Fruit fly (Drosophila melanogaster) whole organism, embryonic: Measurements from ENCODE around the gene CG9928.

Source experiments
- Atf-2 ChIP-seq: fragments of 200-800 bp; sonication (Bioruptor generic); optimal IDR thresholded peaks from 2 replicates; lab custom pipeline; 2016; ENCODE audit warnings: missing biosample characterization, missing genetic modification characterization
- Awh ChIP-seq: fragments of 200-800 bp; sonication (Bioruptor generic); IDR thresholded peaks from 2 replicates; pipeline ENCODE4, ENCODE4 v1.3.6; 2022; ENCODE audit warnings: missing biosample characterization, missing genetic modification characterization
- Bdp1 ChIP-seq: fragments of 200-800 bp; sonication (Bioruptor generic); optimal IDR thresholded peaks from 3 replicates; lab custom pipeline; 2016; ENCODE audit warnings: missing biosample characterization, missing genetic modification characterization
- Bgb ChIP-seq: fragments of 200-800 bp; sonication (Bioruptor generic); IDR thresholded peaks from 2 replicates; pipeline ENCODE4 v1.3.6; 2022; ENCODE audit warnings: missing biosample characterization, missing genetic modification characterization; ENCODE audit not compliant: partially characterized antibody
- CG10267 ChIP-seq: fragments of 200-800 bp; sonication (Bioruptor generic); optimal IDR thresholded peaks from 2 replicates; lab custom pipeline; 2018; ENCODE audit warnings: missing biosample characterization, mild to moderate bottlenecking, missing genetic modification characterization, moderate library complexity
- CG10274 ChIP-seq: fragments of 200-800 bp; sonication (Bioruptor generic); optimal IDR thresholded peaks from 3 replicates; lab custom pipeline; 2017; ENCODE audit warnings: missing biosample characterization, mild to moderate bottlenecking, missing genetic modification characterization
- CG10366 ChIP-seq: fragments of 200-800 bp; sonication (Bioruptor generic); IDR thresholded peaks from 2 replicates; pipeline ENCODE4 v1.3.6; 2022; ENCODE audit warnings: missing biosample characterization, missing genetic modification characterization
- CG10543 ChIP-seq: fragments of 200-800 bp; sonication (Bioruptor generic); optimal IDR thresholded peaks from 3 replicates; lab custom pipeline; 2017; ENCODE audit warnings: missing biosample characterization, mild to moderate bottlenecking, missing genetic modification characterization, moderate library complexity
- CG11398 ChIP-seq: fragments of 200-800 bp; sonication (Bioruptor generic); optimal IDR thresholded peaks from 2 replicates; lab custom pipeline; 2016; ENCODE audit warnings: missing biosample characterization, missing genetic modification characterization
- CG11696 ChIP-seq: fragments of 200-800 bp; sonication (Bioruptor generic); IDR thresholded peaks from 2 replicates; pipeline ENCODE4 v1.3.6; 2022; ENCODE audit warnings: missing biosample characterization, missing genetic modification characterization
- CG12769 ChIP-seq: fragments of 200-800 bp; sonication (Bioruptor generic); optimal IDR thresholded peaks from 2 replicates; lab custom pipeline; 2019; ENCODE audit warnings: missing biosample characterization, mild to moderate bottlenecking, missing genetic modification characterization, moderate library complexity
- CG13624 ChIP-seq: fragments of 200-800 bp; sonication (Bioruptor generic); optimal IDR thresholded peaks from 2 replicates; lab custom pipeline; 2016; ENCODE audit warnings: missing biosample characterization, missing genetic modification characterization
- CG14860 ChIP-seq: fragments of 200-800 bp; sonication (Bioruptor generic); IDR thresholded peaks from 3 replicates; pipeline ENCODE4 v1.3.6; 2022; ENCODE audit warnings: missing biosample characterization, missing genetic modification characterization; ENCODE audit not compliant: partially characterized antibody
- CG15011 ChIP-seq: fragments of 200-800 bp; sonication (Bioruptor generic); optimal IDR thresholded peaks from 3 replicates; lab custom pipeline; 2018; ENCODE audit warnings: missing biosample characterization, mild to moderate bottlenecking, missing genetic modification characterization
- CG1792 ChIP-seq: fragments of 200-800 bp; sonication (Bioruptor generic); optimal IDR thresholded peaks from 2 replicates; lab custom pipeline; 2016; ENCODE audit warnings: missing biosample characterization, missing genetic modification characterization
- CG18764 ChIP-seq: fragments of 200-800 bp; sonication (Bioruptor generic); optimal IDR thresholded peaks from 3 replicates; lab custom pipeline; 2016; ENCODE audit warnings: missing biosample characterization, missing genetic modification characterization
- CG32772 ChIP-seq: fragments of 200-800 bp; sonication (Bioruptor generic); IDR thresholded peaks from 2 replicates; pipeline ENCODE4 v1.3.6; 2022; ENCODE audit warnings: missing biosample characterization, missing genetic modification characterization
- CG4328 ChIP-seq: fragments of 200-800 bp; sonication (Bioruptor generic); optimal IDR thresholded peaks from 3 replicates; lab custom pipeline; 2017; ENCODE audit warnings: missing biosample characterization, missing genetic modification reagents, missing genetic modification characterization
- CG4424 ChIP-seq: fragments of 200-800 bp; sonication (Bioruptor generic); optimal IDR thresholded peaks from 3 replicates; lab custom pipeline; 2016; ENCODE audit warnings: missing biosample characterization, missing genetic modification characterization
- CG7745 ChIP-seq: fragments of 200-800 bp; sonication (Bioruptor generic); optimal IDR thresholded peaks from 2 replicates; lab custom pipeline; 2018; ENCODE audit warnings: missing biosample characterization, mild to moderate bottlenecking, missing genetic modification characterization, moderate library complexity
- CG8089 ChIP-seq: fragments of 200-800 bp; sonication (Bioruptor generic); optimal IDR thresholded peaks from 3 replicates; lab custom pipeline; 2016; ENCODE audit warnings: missing biosample characterization, missing genetic modification characterization
- D19A ChIP-seq: fragments of 200-800 bp; optimal IDR thresholded peaks from 3 replicates; lab custom pipeline; 2019; ENCODE audit warnings: missing biosample characterization, mild to moderate bottlenecking, missing genetic modification characterization, moderate library complexity
- Dek ChIP-seq: fragments of 200-800 bp; sonication (Bioruptor generic); optimal IDR thresholded peaks from 3 replicates; lab custom pipeline; 2019; ENCODE audit warnings: missing biosample characterization, mild to moderate bottlenecking, missing genetic modification characterization, moderate library complexity
- Dref ChIP-seq: fragments of 200-800 bp; sonication (Bioruptor generic); IDR thresholded peaks from 2 replicates; pipeline ENCODE4 v1.3.6; 2022; ENCODE audit warnings: missing biosample characterization, missing genetic modification characterization
- Ets97D ChIP-seq: fragments of 200-800 bp; sonication (Bioruptor generic); optimal IDR thresholded peaks from 3 replicates; lab custom pipeline; 2016; ENCODE audit warnings: missing biosample characterization, missing genetic modification characterization
- HmgZ ChIP-seq: fragments of 200-800 bp; sonication (Bioruptor generic); optimal IDR thresholded peaks from 2 replicates; lab custom pipeline; 2018; ENCODE audit warnings: missing biosample characterization, mild to moderate bottlenecking, missing genetic modification characterization
- NFAT ChIP-seq: fragments of 200-800 bp; sonication (Bioruptor generic); IDR thresholded peaks from 2 replicates; pipeline ENCODE4 v1.3.6; 2022; ENCODE audit warnings: missing biosample characterization, missing genetic modification characterization
- NK7.1 ChIP-seq: fragments of 200-800 bp; sonication (Bioruptor generic); optimal IDR thresholded peaks from 3 replicates; lab custom pipeline; 2016; ENCODE audit warnings: missing biosample characterization, missing genetic modification characterization
- Sry-δ ChIP-seq: fragments of 200-800 bp; sonication (Bioruptor generic); optimal IDR thresholded peaks from 2 replicates; lab custom pipeline; 2016; ENCODE audit warnings: missing biosample characterization, missing genetic modification characterization
- Vsx1 ChIP-seq: fragments of 200-800 bp; sonication (Bioruptor generic); optimal IDR thresholded peaks from 2 replicates; lab custom pipeline; 2017; ENCODE audit warnings: missing biosample characterization, mild to moderate bottlenecking, missing genetic modification characterization, missing genetic modification reagents
- ac ChIP-seq: fragments of 200-800 bp; sonication (Bioruptor generic); optimal IDR thresholded peaks from 3 replicates; lab custom pipeline; 2017; ENCODE audit warnings: missing biosample characterization, mild to moderate bottlenecking, missing genetic modification characterization
- chinmo ChIP-seq: fragments of 200-800 bp; sonication (Bioruptor generic); IDR thresholded peaks from 4 replicates; pipeline ENCODE4 v1.3.6; 2022; ENCODE audit warnings: missing biosample characterization, missing genetic modification characterization; ENCODE audit not compliant: partially characterized antibody
- da ChIP-seq: fragments of 200-800 bp; sonication (Bioruptor generic); optimal IDR thresholded peaks from 2 replicates; lab custom pipeline; 2016; ENCODE audit warnings: missing biosample characterization, missing genetic modification characterization
- dysf ChIP-seq: fragments of 200-800 bp; sonication (Bioruptor generic); IDR thresholded peaks from 3 replicates; pipeline ENCODE4 v1.3.6; 2022; ENCODE audit warnings: missing biosample characterization, missing genetic modification characterization
- emc ChIP-seq: fragments of 200-800 bp; sonication (Bioruptor generic); optimal IDR thresholded peaks from 2 replicates; lab custom pipeline; 2016; ENCODE audit warnings: missing biosample characterization, missing genetic modification characterization
- fd96Cb ChIP-seq: fragments of 200-800 bp; sonication (Bioruptor generic); optimal IDR thresholded peaks from 2 replicates; lab custom pipeline; 2018; ENCODE audit warnings: missing biosample characterization, mild to moderate bottlenecking, missing genetic modification characterization, moderate library complexity
- ftz-f1 ChIP-seq: fragments of 200-800 bp; sonication (Bioruptor generic); optimal IDR thresholded peaks from 2 replicates; lab custom pipeline; 2016; ENCODE audit warnings: missing biosample characterization, missing genetic modification characterization
- gce ChIP-seq: fragments of 200-800 bp; sonication (Bioruptor generic); IDR thresholded peaks from 3 replicates; pipeline ENCODE4 v1.3.6; 2022; ENCODE audit warnings: missing biosample characterization, missing genetic modification characterization
- gcm2 ChIP-seq: fragments of 200-800 bp; sonication (Bioruptor generic); optimal IDR thresholded peaks from 2 replicates; lab custom pipeline; 2016; ENCODE audit warnings: missing biosample characterization, missing genetic modification characterization
- knrl ChIP-seq: fragments of 200-800 bp; sonication (Bioruptor generic); IDR thresholded peaks from 3 replicates; pipeline ENCODE4 v1.3.6; 2022; ENCODE audit warnings: missing biosample characterization, missing genetic modification characterization; ENCODE audit not compliant: partially characterized antibody
- sc ChIP-seq, 3 experiments: fragments of >200 bp in 2 of 3; fragments of 200-800 bp in 1 of 3; sonication (Bioruptor generic) in 1 of 3; optimal IDR thresholded peaks; 2 replicates in 2 of 3; 3 replicates in 1 of 3; lab custom pipeline; 2017; ENCODE audit warnings: mild to moderate bottlenecking in 1 of 3, missing biosample characterization in 1 of 3, missing genetic modification characterization in 1 of 3, missing genetic modification reagents in 1 of 3
- sim ChIP-seq: fragments of 200-800 bp; sonication (Bioruptor generic); IDR thresholded peaks from 2 replicates; pipeline ENCODE4 v1.3.6; 2022; ENCODE audit warnings: missing biosample characterization, missing genetic modification characterization
- sqz ChIP-seq: fragments of 200-800 bp; sonication (Bioruptor generic); optimal IDR thresholded peaks from 3 replicates; lab custom pipeline; 2018; ENCODE audit warnings: missing biosample characterization, mild to moderate bottlenecking, missing genetic modification characterization
- stwl ChIP-seq: fragments of 200-800 bp; sonication (Bioruptor generic); optimal IDR thresholded peaks from 3 replicates; lab custom pipeline; 2018; ENCODE audit warnings: missing biosample characterization, mild to moderate bottlenecking, missing genetic modification characterization, moderate library complexity
- tap ChIP-seq: fragments of 200-800 bp; optimal IDR thresholded peaks from 3 replicates; lab custom pipeline; 2019; ENCODE audit warnings: missing biosample characterization, mild to moderate bottlenecking, missing genetic modification characterization, moderate library complexity
- vfl ChIP-seq: fragments of 200-800 bp; sonication (Bioruptor generic); optimal IDR thresholded peaks from 2 replicates; lab custom pipeline; 2016; ENCODE audit warnings: missing biosample characterization, missing genetic modification characterization
- vnd ChIP-seq: fragments of 200-800 bp; sonication (Bioruptor generic); IDR thresholded peaks from 3 replicates; pipeline ENCODE4 v1.3.6; 2022; ENCODE audit warnings: missing biosample characterization, missing genetic modification characterization; ENCODE audit not compliant: partially characterized antibody
- zfh2 ChIP-seq: fragments of 200-800 bp; sonication (Bioruptor generic); optimal IDR thresholded peaks from 2 replicates; lab custom pipeline; 2016; ENCODE audit warnings: missing biosample characterization, missing genetic modification characterization

CG9928 gene

dm6 chr2L:13164994-13165801, 22.5 kb upstream of the CG9928 start, which contains the start of gene Sirt1 (continued):
- peak; percentile 34 for TF ChIP-seq HmgZ (tag; lab: Kevin White, UChicago)
- peak; percentile 84 for TF ChIP-seq CG15011 (GFP tag; lab: Kevin White, UChicago)
- no peak for TF ChIP-seq ac (GFP tag; lab: Kevin White, UChicago)
- TF ChIP-seq CG32772 (GFP tag; lab: Robert Waterston, UW), result peak; percentile 75; the same call in 1 of the 2 replicates
- TF ChIP-seq D19A, result no peak
- no peak for TF ChIP-seq da (GFP tag; lab: Kevin White, UChicago)
- no peak for TF ChIP-seq Dref (GFP tag; lab: Robert Waterston, UW)
- TF ChIP-seq NFAT (GFP tag; lab: Robert Waterston, UW), result peak; percentile 85
- peak; percentile 88 for TF ChIP-seq fd96Cb (tag; lab: Kevin White, UChicago)
- peak; percentile 90 for TF ChIP-seq CG4424
- no peak for TF ChIP-seq Vsx1 (GFP tag; lab: Kevin White, UChicago)
- peak; percentile 43 for TF ChIP-seq zfh2 (GFP tag; lab: Kevin White, UChicago)
- peak; percentile 19 for TF ChIP-seq NK7.1 (GFP tag; lab: Kevin White, UChicago)
- peak; percentile 61; the same call in 1 of the 2 replicates for TF ChIP-seq Awh (GFP tag; lab: Robert Waterston, UW)
- peak; percentile 77 for TF ChIP-seq CG10267 (tag; lab: Kevin White, UChicago)
- TF ChIP-seq CG10543 (GFP tag; lab: Kevin White, UChicago), result peak; percentile 73
- peak; percentile 48; the same call in 1 of the 2 replicates for TF ChIP-seq Bgb (GFP tag; lab: Robert Waterston, UW)
- TF ChIP-seq stwl, result peak; percentile 18
- no peak for TF ChIP-seq CG14860
- TF ChIP-seq vfl (GFP tag; lab: Kevin White, UChicago), result peak; percentile 10
- TF ChIP-seq tap (tag; lab: Kevin White, UChicago), result peak; percentile 62
- peak; percentile 4 for TF ChIP-seq Sry-δ
- TF ChIP-seq sqz (GFP tag; lab: Kevin White, UChicago), result no peak
- peak; percentile 34 for TF ChIP-seq CG13624
- peak; percentile 32; the same call in 1 of the 3 replicates for TF ChIP-seq knrl (GFP tag; lab: Robert Waterston, UW)
- no peak for TF ChIP-seq emc (GFP tag; lab: Kevin White, UChicago)
- no peak; the same call in 3 of the 4 replicates for TF ChIP-seq chinmo (GFP tag; lab: Robert Waterston, UW)
- TF ChIP-seq CG11398, result no peak
- TF ChIP-seq sim (GFP tag; lab: Robert Waterston, UW), result no peak
- TF ChIP-seq CG10366, result peak; percentile 61
- TF ChIP-seq Bdp1 (GFP tag; lab: Kevin White, UChicago), result peak; percentile 19
- peak; percentile 6 for TF ChIP-seq Atf-2
- peak; percentile 86 for TF ChIP-seq Dek (tag; lab: Kevin White, UChicago)
- TF ChIP-seq CG1792 (GFP tag; lab: Kevin White, UChicago), result peak; percentile 4
- no peak for TF ChIP-seq CG7745 (tag; lab: Kevin White, UChicago)
- TF ChIP-seq CG12769, result peak; percentile 14
- TF ChIP-seq gcm2 (GFP tag; lab: Kevin White, UChicago), result no peak
- no peak for TF ChIP-seq vnd (GFP tag; lab: Robert Waterston, UW)
- no peak for TF ChIP-seq gce (GFP tag; lab: Robert Waterston, UW)
- TF ChIP-seq CG8089 (GFP tag; lab: Kevin White, UChicago), result peak; percentile 4
- TF ChIP-seq CG4328 (GFP tag; lab: Kevin White, UChicago), result peak; percentile 74
- TF ChIP-seq ftz-f1 (GFP tag; lab: Kevin White, UChicago), result no peak
- peak; percentile 77 for TF ChIP-seq CG18764
- no peak for TF ChIP-seq sc (optimal IDR thresholded peaks at IDR 0.05; lab: Kevin White, UChicago)
- TF ChIP-seq sc (GFP tag; optimal IDR thresholded peaks at IDR 0.05; lab: Kevin White, UChicago), result peak; percentile 84
- 0 out of 2 replicates have a peak, but pooled peaks have one; percentile 35 for TF ChIP-seq CG11696 (GFP tag; lab: Robert Waterston, UW)
- peak; percentile 90 for TF ChIP-seq dysf
- peak; percentile 8 for TF ChIP-seq Ets97D (GFP tag; lab: Kevin White, UChicago)
- peak; percentile 43 for TF ChIP-seq CG10274 (GFP tag; lab: Kevin White, UChicago)
